Worm (Caenorhabditis elegans) whole organism, early embryonic: ENCODE data around the gene lbp-1.

ENCODE experiments used
- B0310.2 ChIP-seq: sonication (generic microtip); optimal IDR thresholded peaks from 2 replicates; lab custom pipeline; 2016; ENCODE audit warnings: mild to moderate bottlenecking, missing genetic modification characterization, missing compliant biosample characterization
- F13C5.2 ChIP-seq: sonication (generic microtip); optimal IDR thresholded peaks from 2 replicates; lab custom pipeline; 2017; ENCODE audit warnings: mild to moderate bottlenecking, missing genetic modification characterization, inconsistent platforms, missing compliant biosample characterization
- aly-1 ChIP-seq: sonication (generic microtip); optimal IDR thresholded peaks from 2 replicates; lab custom pipeline; 2016; ENCODE audit warnings: missing genetic modification characterization, missing compliant biosample characterization
- ama-1 ChIP-seq: fragments of 150-350 bp; optimal IDR thresholded peaks from 2 replicates; lab custom pipeline; 2014
- ceh-13 ChIP-seq: fragments of 200-800 bp; sonication (Bioruptor generic); optimal IDR thresholded peaks from 2 replicates; lab custom pipeline; 2018; ENCODE audit warnings: mild to moderate bottlenecking, missing genetic modification characterization, missing compliant biosample characterization
- ceh-36 ChIP-seq: sonication (generic microtip); optimal IDR thresholded peaks from 2 replicates; lab custom pipeline; 2016; ENCODE audit warnings: missing genetic modification characterization, inconsistent platforms, missing compliant biosample characterization
- ets-7 ChIP-seq: sonication (generic microtip); optimal IDR thresholded peaks from 2 replicates; lab custom pipeline; 2016; ENCODE audit warnings: missing genotype, missing genetic modification characterization, missing compliant biosample characterization
- flt-1 ChIP-seq: fragments of 200-800 bp; sonication (Bioruptor generic); IDR thresholded peaks from 2 replicates; pipeline ENCODE4 v1.3.6; 2022; ENCODE audit warnings: missing genetic modification characterization, missing compliant biosample characterization
- hmbx-1 ChIP-seq: sonication (generic microtip); optimal IDR thresholded peaks from 2 replicates; lab custom pipeline; 2016; ENCODE audit warnings: mild to moderate bottlenecking, missing genetic modification characterization, missing compliant biosample characterization
- hmg-4 ChIP-seq: fragments of 200-800 bp; sonication (Bioruptor generic); optimal IDR thresholded peaks from 2 replicates; lab custom pipeline; 2018; ENCODE audit warnings: mild to moderate bottlenecking, missing genetic modification characterization, missing compliant biosample characterization
- hnd-1 ChIP-seq: sonication (generic microtip); optimal IDR thresholded peaks from 2 replicates; lab custom pipeline; 2016; ENCODE audit warnings: missing genetic modification characterization, missing compliant biosample characterization
- pes-1 ChIP-seq: fragments of 200-800 bp; sonication (Bioruptor generic); IDR thresholded peaks from 2 replicates; pipeline ENCODE4 v1.3.6; 2022; ENCODE audit warnings: missing genetic modification reagents, missing genetic modification characterization, missing compliant biosample characterization
- scrt-1 ChIP-seq: fragments of 200-800 bp; sonication (Bioruptor generic); IDR thresholded peaks from 2 replicates; pipeline ENCODE4 v1.3.6; 2022; ENCODE audit warnings: missing genetic modification characterization, missing compliant biosample characterization
- sea-1 ChIP-seq: fragments of 200-800 bp; sonication (Bioruptor generic); conservative IDR thresholded peaks from 2 replicates; pipeline ENCODE4 v1.3.6; 2022; ENCODE audit warnings: missing genetic modification characterization, missing compliant biosample characterization
- tbx-11 ChIP-seq: fragments of 200-800 bp; sonication (Bioruptor generic); IDR thresholded peaks from 2 replicates; pipeline ENCODE4 v1.3.6; 2022; ENCODE audit warnings: missing genetic modification characterization, missing compliant biosample characterization
- tbx-37 ChIP-seq: fragments of 200-800 bp; sonication (Bioruptor generic); conservative IDR thresholded peaks from 2 replicates; pipeline ENCODE4 v1.3.6; 2022; ENCODE audit warnings: missing genetic modification reagents, missing genetic modification characterization, missing compliant biosample characterization
- tra-4 ChIP-seq: sonication (generic microtip); optimal IDR thresholded peaks from 2 replicates; lab custom pipeline; 2017; ENCODE audit warnings: missing genetic modification characterization, missing compliant biosample characterization

Gene lbp-1

DNA sequence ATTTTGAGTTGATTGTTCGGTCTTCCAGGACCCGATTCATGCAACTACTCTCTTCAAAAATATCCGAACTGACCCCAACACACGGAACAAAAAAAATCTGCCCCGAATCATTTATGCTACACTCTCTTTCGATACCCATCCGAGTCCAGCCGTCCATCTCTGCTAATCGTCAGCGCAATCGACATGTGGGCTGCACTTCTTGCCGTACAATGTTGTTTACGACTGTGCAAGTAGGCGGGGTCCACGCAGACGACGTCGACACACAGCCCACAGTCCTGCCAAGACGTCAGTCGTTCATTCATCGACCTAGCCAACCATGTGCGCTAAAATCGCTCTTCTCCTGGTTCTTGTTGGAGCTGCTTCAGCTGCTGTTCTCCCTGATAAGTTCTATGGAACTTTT lies at the start of gene lbp-1:
Gene lbp-1 (plus strand): TSS at position 301 of the 400 bp plus-strand sequence.
- no peak for TF ChIP-seq F13C5.2 (tag; lab: Kevin White, UChicago)
- TF ChIP-seq aly-1 (tag; lab: Kevin White, UChicago): peak; percentile 32
- no peak for TF ChIP-seq tbx-37 (GFP tag; lab: Robert Waterston, UW)
- TF ChIP-seq B0310.2 (tag; lab: Kevin White, UChicago): no peak
- TF ChIP-seq hmg-4 (GFP tag; lab: Kevin White, UChicago): peak; percentile 25

DNA sequence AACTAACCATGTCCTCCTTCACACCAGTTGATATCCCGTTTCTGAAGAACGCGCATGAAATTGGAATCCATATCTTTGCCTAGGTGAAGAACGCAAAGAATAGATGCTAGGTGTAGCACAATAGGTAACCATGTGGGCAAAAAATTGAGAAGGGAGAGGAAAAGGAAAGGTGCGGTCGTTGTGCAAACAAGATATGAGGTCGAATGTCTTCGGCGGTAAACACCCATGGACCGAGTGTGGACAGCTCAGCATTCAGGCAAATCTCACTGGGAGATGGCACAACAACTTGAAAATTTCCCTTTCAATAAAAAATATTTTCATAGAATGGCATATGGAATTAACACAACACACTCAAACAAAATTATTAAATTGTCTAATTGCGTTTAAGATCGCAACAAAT lies 49.4 kb upstream of the lbp-1 start, which contains the start of gene F28B4.4:
Gene F28B4.4 (minus strand): TSS at position 101 of the 400 bp plus-strand sequence.
- no peak for TF ChIP-seq hmbx-1
- no peak for TF ChIP-seq flt-1

DNA sequence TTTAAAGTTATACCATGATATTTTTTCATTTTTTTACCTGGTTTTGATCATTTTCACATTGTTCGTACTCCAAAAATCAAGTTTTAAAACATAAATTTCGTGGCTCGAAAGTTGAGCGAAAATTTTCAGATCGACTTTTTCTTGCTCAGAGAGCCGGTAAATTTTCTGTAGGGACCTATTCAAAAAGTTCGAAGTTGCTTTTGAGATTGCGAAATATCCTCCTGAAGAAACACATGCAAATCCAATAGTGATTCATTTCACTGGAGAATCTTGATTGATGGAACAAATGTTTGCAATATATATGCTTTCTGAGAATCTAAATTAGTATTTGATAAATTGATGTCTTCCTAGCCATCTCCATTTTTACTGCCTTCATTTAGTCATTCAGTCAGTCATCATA lies 42.2 kb upstream of the lbp-1 start:
- TF ChIP-seq ama-1 (lab: Kevin White, UChicago) (no peak), ceh-13 (GFP tag; lab: Kevin White, UChicago) (no peak), hmbx-1 (no peak), pes-1 (GFP tag; lab: Robert Waterston, UW) (no peak), scrt-1 (GFP tag; lab: Robert Waterston, UW) (no peak), aly-1 (tag; lab: Kevin White, UChicago) (no peak), tra-4 (tag; lab: Kevin White, UChicago) (no peak), F13C5.2 (tag; lab: Kevin White, UChicago) (no peak), tbx-37 (GFP tag; lab: Robert Waterston, UW) (no peak), ceh-36 (tag; lab: Kevin White, UChicago) (no peak), hnd-1 (tag; lab: Kevin White, UChicago) (no peak), sea-1 (GFP tag; lab: Robert Waterston, UW) (no peak), B0310.2 (tag; lab: Kevin White, UChicago) (no peak), tbx-11 (GFP tag; lab: Robert Waterston, UW) (no peak), hmg-4 (GFP tag; lab: Kevin White, UChicago) (no peak), ets-7 (tag; lab: Kevin White, UChicago) (no peak)

DNA sequence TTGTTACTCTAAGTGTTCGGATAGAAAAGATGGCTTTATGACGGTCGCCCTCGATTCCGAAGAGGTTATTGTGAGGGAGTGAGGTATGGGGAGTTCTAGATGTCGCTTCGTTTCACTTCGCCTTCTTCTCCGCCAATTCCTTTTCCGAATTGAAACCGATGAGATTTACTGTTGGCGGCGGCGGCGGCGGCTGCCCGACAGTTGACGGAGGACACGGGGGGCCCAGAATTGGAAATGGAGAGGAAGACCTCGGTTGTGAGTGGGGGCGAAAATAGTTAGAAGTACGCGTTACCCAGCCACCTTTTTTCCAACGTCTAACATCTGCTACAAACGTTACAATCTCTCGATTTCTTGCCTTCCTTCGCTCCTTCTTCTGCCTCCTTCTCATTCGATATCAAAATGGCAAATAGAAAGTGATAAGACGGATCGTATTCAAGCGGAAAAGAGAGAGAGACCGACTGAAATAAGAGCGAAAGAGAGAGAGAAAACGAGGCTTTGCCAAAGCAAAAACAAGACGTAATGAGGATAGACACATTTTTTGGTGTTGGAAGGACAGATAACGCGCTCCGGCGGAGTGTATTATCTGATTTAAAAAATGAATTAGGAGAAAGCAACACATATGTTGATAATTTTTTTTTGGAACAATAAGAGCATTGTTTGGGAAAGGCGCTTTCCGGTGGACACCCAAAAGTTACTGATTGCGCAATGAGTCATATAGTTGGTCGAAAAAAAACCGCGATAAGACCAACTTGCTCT lies 40.7 kb upstream of the lbp-1 start:
- TF ChIP-seq ceh-36 (tag; lab: Kevin White, UChicago): no peak
- no peak for TF ChIP-seq ama-1 (lab: Kevin White, UChicago)
- no peak for TF ChIP-seq tbx-37 (GFP tag; lab: Robert Waterston, UW)
- no peak for TF ChIP-seq ets-7 (tag; lab: Kevin White, UChicago)
- TF ChIP-seq tra-4 (tag; lab: Kevin White, UChicago): no peak
- TF ChIP-seq tbx-11 (GFP tag; lab: Robert Waterston, UW): no peak
- no peak for TF ChIP-seq pes-1 (GFP tag; lab: Robert Waterston, UW)
- TF ChIP-seq scrt-1 (GFP tag; lab: Robert Waterston, UW): no peak
- TF ChIP-seq hmbx-1: no peak
- TF ChIP-seq ceh-13 (GFP tag; lab: Kevin White, UChicago): no peak
- TF ChIP-seq hnd-1 (tag; lab: Kevin White, UChicago): no peak
- no peak for TF ChIP-seq B0310.2 (tag; lab: Kevin White, UChicago)
- TF ChIP-seq flt-1: no peak
- no peak for TF ChIP-seq aly-1 (tag; lab: Kevin White, UChicago)
- no peak for TF ChIP-seq hmg-4 (GFP tag; lab: Kevin White, UChicago)
- no peak for TF ChIP-seq sea-1 (GFP tag; lab: Robert Waterston, UW)
- TF ChIP-seq F13C5.2 (tag; lab: Kevin White, UChicago): no peak

DNA sequence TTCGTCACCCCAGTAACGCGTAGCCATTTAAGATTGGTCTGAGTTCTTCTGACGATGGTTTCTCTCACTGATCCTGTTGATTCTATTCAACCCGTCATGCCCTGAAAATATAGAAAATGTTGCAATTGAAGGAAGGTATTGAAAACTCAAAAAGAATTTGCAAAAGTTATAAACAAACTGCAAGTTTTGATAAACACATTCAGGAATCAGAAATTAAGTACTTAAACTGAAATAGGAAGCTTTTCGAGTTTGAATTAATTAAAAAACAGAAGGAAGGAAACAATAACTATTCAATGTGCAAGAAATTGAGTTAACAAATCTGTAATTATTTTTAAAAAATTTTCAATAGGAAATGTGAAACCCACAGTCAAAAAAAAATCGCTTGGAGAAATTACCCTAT lies 38.7 kb upstream of the lbp-1 start, which contains the start of gene rgl-1:
Gene rgl-1 (minus strand): TSS at position 101 of the 400 bp plus-strand sequence.
- TF ChIP-seq sea-1 (GFP tag; lab: Robert Waterston, UW): no peak
- no peak for TF ChIP-seq scrt-1 (GFP tag; lab: Robert Waterston, UW)
- no peak for TF ChIP-seq tbx-37 (GFP tag; lab: Robert Waterston, UW)

DNA sequence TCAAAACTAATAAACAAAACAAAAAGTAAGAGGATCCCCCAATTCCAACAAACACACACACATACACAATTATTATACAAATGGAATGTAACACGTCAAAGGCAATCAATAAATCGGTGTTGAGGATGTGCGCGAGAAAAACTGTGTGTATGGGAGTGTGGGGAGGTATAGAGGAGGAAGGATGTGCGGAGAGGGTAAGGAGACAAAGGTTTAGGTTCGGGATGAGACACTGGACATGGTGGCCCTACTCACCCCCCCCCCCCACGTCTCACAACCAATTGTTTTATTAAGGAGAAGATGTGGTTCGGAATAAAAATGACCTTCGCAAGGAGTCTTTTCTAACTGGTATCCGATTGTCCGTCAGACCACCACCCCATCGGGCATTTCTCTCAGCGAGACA lies 35.8 kb upstream of the lbp-1 start:
- TF ChIP-seq sea-1 (GFP tag; lab: Robert Waterston, UW) (no peak), hmg-4 (GFP tag; lab: Kevin White, UChicago) (peak; percentile 58)

DNA sequence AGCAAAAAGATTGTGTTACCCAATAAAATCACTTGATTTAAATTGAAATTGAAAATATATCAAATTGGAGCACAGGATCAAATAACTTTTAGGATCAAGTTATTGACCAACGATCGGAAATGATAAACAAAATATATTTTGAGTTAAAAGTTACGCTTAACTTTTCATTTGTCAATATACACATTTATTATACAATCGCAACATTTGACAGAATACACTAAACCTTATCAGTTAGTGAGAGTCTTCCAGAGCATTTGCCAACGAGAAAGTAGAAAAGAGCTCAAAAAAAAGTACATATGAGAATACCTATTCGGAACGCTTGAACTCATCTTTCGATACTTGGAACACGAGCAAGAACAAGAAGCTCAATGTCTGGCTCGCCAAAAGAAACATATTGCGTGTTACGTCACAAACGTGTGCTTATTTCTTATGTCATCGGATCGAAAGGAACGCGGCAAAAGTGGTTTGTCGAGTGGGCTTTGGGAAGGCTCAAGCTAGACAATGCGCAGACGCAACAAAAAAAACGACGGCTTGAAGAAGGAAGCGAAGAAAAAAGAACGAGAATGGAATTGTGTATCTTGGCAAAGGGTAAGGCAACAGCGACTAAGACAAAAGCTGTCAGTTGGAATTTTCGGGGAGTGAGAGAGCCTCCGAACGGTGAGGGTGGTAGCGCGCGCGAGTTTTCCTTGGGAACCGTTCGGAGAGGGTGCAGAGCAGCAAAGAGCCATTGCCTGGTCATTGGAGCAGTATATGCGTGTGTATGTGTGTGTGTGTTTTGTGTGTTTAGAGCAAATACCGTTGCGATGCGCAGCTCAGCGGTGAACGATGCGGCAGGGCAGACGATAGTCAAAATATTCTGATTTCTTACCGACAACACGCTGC lies 32.4 kb upstream of the lbp-1 start:
- no peak for TF ChIP-seq F13C5.2 (tag; lab: Kevin White, UChicago)
- peak; percentile 9 for TF ChIP-seq aly-1 (tag; lab: Kevin White, UChicago)
- TF ChIP-seq hmg-4 (GFP tag; lab: Kevin White, UChicago): peak; percentile 54
- 0 out of 2 replicates have a peak, but pooled peaks have one; percentile 44 for TF ChIP-seq scrt-1 (GFP tag; lab: Robert Waterston, UW)
